Fruit fly (Drosophila melanogaster) whole organism, adult: Measurements from ENCODE around the gene CkIIalpha-i1.

Experiments used
- CG11617 ChIP-seq: fragments of 200-800 bp; sonication (Bioruptor generic); optimal IDR thresholded peaks from 2 replicates; lab custom pipeline; 2017; ENCODE audit warnings: mild to moderate bottlenecking, missing biosample characterization, missing genetic modification reagents, missing genetic modification characterization
- CG12768 ChIP-seq: fragments of 200-800 bp; sonication (Bioruptor generic); optimal IDR thresholded peaks from 2 replicates; lab custom pipeline; 2017; ENCODE audit warnings: missing biosample characterization, missing genetic modification characterization, mild to moderate bottlenecking, moderate library complexity, missing genetic modification reagents
- CG14711 ChIP-seq: fragments of 200-800 bp; sonication (Bioruptor generic); optimal IDR thresholded peaks from 2 replicates; lab custom pipeline; 2018; ENCODE audit warnings: missing biosample characterization, mild to moderate bottlenecking, missing genetic modification characterization, moderate library complexity
- CG1620 ChIP-seq: fragments of 200-800 bp; sonication (Bioruptor generic); optimal IDR thresholded peaks from 2 replicates; lab custom pipeline; 2016; ENCODE audit warnings: missing biosample characterization, missing genetic modification characterization
- CG33017 ChIP-seq: fragments of 200-800 bp; sonication (Bioruptor generic); optimal IDR thresholded peaks from 2 replicates; lab custom pipeline; 2018; ENCODE audit warnings: missing biosample characterization, mild to moderate bottlenecking, missing genetic modification characterization, moderate library complexity
- CG5204 ChIP-seq: fragments of 200-800 bp; sonication (Bioruptor generic); optimal IDR thresholded peaks from 2 replicates; lab custom pipeline; 2016; ENCODE audit warnings: missing biosample characterization, missing genetic modification characterization
- CG7045 ChIP-seq: fragments of 200-800 bp; sonication (Bioruptor generic); optimal IDR thresholded peaks from 2 replicates; lab custom pipeline; 2017; ENCODE audit warnings: missing biosample characterization, mild to moderate bottlenecking, missing genetic modification characterization
- CG7101 ChIP-seq: fragments of 200-800 bp; sonication (Bioruptor generic); optimal IDR thresholded peaks from 2 replicates; lab custom pipeline; 2018; ENCODE audit warnings: missing biosample characterization, mild to moderate bottlenecking, missing genetic modification characterization, moderate library complexity
- Clk ChIP-seq: fragments of 200-800 bp; sonication (Bioruptor generic); optimal IDR thresholded peaks from 2 replicates; lab custom pipeline; 2017; ENCODE audit warnings: missing biosample characterization, missing genetic modification characterization
- Crg-1 ChIP-seq: fragments of 200-800 bp; sonication (Bioruptor generic); optimal IDR thresholded peaks from 2 replicates; lab custom pipeline; 2016; ENCODE audit warnings: missing biosample characterization, missing genetic modification characterization
- Hr96 ChIP-seq: fragments of 200-800 bp; sonication (Bioruptor generic); optimal IDR thresholded peaks from 2 replicates; lab custom pipeline; 2016; ENCODE audit warnings: missing biosample characterization, missing genetic modification characterization
- Mnt ChIP-seq: fragments of 200-800 bp; sonication (Bioruptor generic); optimal IDR thresholded peaks from 2 replicates; lab custom pipeline; 2016; ENCODE audit warnings: missing biosample characterization, mild to moderate bottlenecking, missing genetic modification characterization
- bab1 ChIP-seq: fragments of 200-800 bp; sonication (Bioruptor generic); optimal IDR thresholded peaks from 3 replicates; lab custom pipeline; 2019; ENCODE audit warnings: missing biosample characterization, mild to moderate bottlenecking, missing genetic modification characterization, moderate library complexity
- cic ChIP-seq: fragments of 200-800 bp; sonication (Bioruptor generic); optimal IDR thresholded peaks from 2 replicates; lab custom pipeline; 2017; ENCODE audit warnings: missing biosample characterization, mild to moderate bottlenecking, missing genetic modification characterization, moderate library complexity
- cnc ChIP-seq, 2 experiments: fragments of >200 bp; optimal IDR thresholded peaks; 2 replicates each; lab custom pipeline; 2017
- kay ChIP-seq: fragments of 200-800 bp; sonication (Bioruptor generic); peaks from one replicate; lab custom pipeline; 2016; ENCODE audit warnings: missing biosample characterization, missing genetic modification characterization, borderline replicate concordance
- ovo ChIP-seq: fragments of 200-800 bp; sonication (Bioruptor generic); optimal IDR thresholded peaks from 2 replicates; lab custom pipeline; 2016; ENCODE audit warnings: missing biosample characterization, missing genetic modification characterization
- pad ChIP-seq: fragments of 200-800 bp; sonication (Bioruptor generic); optimal IDR thresholded peaks from 3 replicates; lab custom pipeline; 2017; ENCODE audit warnings: missing biosample characterization, missing genetic modification characterization, mild to moderate bottlenecking, moderate library complexity, missing genetic modification reagents
- tj ChIP-seq: fragments of 200-800 bp; sonication (Bioruptor generic); optimal IDR thresholded peaks from 3 replicates; lab custom pipeline; 2017; ENCODE audit warnings: missing biosample characterization, mild to moderate bottlenecking, missing genetic modification characterization, moderate library complexity
- toe ChIP-seq: fragments of 200-800 bp; sonication (Bioruptor generic); optimal IDR thresholded peaks from 2 replicates; lab custom pipeline; 2016; ENCODE audit warnings: missing biosample characterization, missing genetic modification characterization

The CkIIalpha-i1 gene

dm6 chr3L:15816714-15817113 lies at the start of gene CkIIalpha-i1:
TSS of gene CkIIalpha-i1 (plus strand) at chr3L:15816979.
- no peak for TF ChIP-seq CG7045 (GFP tag; lab: Kevin White, UChicago)
- TF ChIP-seq kay (GFP tag; lab: Kevin White, UChicago): peak; percentile 84

dm6 chr3L:15768947-15769389 lies 47.8 kb upstream of the CkIIalpha-i1 start:
- TF ChIP-seq toe (GFP tag; lab: Kevin White, UChicago) (no peak), CG11617 (GFP tag; lab: Kevin White, UChicago) (no peak), Mnt (GFP tag; lab: Kevin White, UChicago) (no peak), bab1 (GFP tag; lab: Kevin White, UChicago) (no peak), ovo (no peak), cic (GFP tag; lab: Kevin White, UChicago) (no peak), Crg-1 (no peak), tj (GFP tag; lab: Kevin White, UChicago) (no peak), Clk (no peak)

- TF ChIP-seq tj (GFP tag; lab: Kevin White, UChicago) (no peak), bab1 (GFP tag; lab: Kevin White, UChicago) (no peak), Clk (no peak), CG11617 (GFP tag; lab: Kevin White, UChicago) (no peak), CG14711 (no peak), Mnt (GFP tag; lab: Kevin White, UChicago) (no peak), CG33017 (no peak), CG1620 (GFP tag; lab: Kevin White, UChicago) (no peak), CG5204 (GFP tag; lab: Kevin White, UChicago) (no peak), cnc (optimal IDR thresholded peaks at IDR 0.05; lab: Kevin White, UChicago) (no peak), kay (GFP tag; lab: Kevin White, UChicago) (no peak), pad (no peak)
Measured at dm6 chr3L:15771565-15771964, 45.2 kb upstream of the CkIIalpha-i1 start.

- TF ChIP-seq CG11617 (GFP tag; lab: Kevin White, UChicago) (no peak), CG33017 (no peak), cnc (optimal IDR thresholded peaks at IDR 0.05; lab: Kevin White, UChicago) (no peak), CG5204 (GFP tag; lab: Kevin White, UChicago) (no peak), bab1 (GFP tag; lab: Kevin White, UChicago) (no peak), Clk (no peak), Crg-1 (no peak), toe (GFP tag; lab: Kevin White, UChicago) (no peak), CG12768 (no peak), cic (GFP tag; lab: Kevin White, UChicago) (no peak), Mnt (GFP tag; lab: Kevin White, UChicago) (no peak), CG14711 (no peak), ovo (no peak), pad (no peak), CG7045 (GFP tag; lab: Kevin White, UChicago) (no peak), tj (GFP tag; lab: Kevin White, UChicago) (no peak), CG7101 (tag; lab: Kevin White, UChicago) (no peak)
Measured at dm6 chr3L:15772239-15772638, 44.5 kb upstream of the CkIIalpha-i1 start.

- TF ChIP-seq cic (GFP tag; lab: Kevin White, UChicago) (no peak), CG7045 (GFP tag; lab: Kevin White, UChicago) (no peak), CG33017 (no peak), bab1 (GFP tag; lab: Kevin White, UChicago) (no peak)
Measured at dm6 chr3L:15775498-15775897, 41.3 kb upstream of the CkIIalpha-i1 start.

- TF ChIP-seq Hr96 (GFP tag; lab: Kevin White, UChicago) (no peak), CG11617 (GFP tag; lab: Kevin White, UChicago) (no peak), Mnt (GFP tag; lab: Kevin White, UChicago) (no peak), cnc (optimal IDR thresholded peaks at IDR 0.05; lab: Kevin White, UChicago) (no peak), pad (no peak), CG14711 (no peak), Crg-1 (no peak), CG7045 (GFP tag; lab: Kevin White, UChicago) (no peak), CG7101 (tag; lab: Kevin White, UChicago) (no peak), CG12768 (no peak), Clk (no peak), CG33017 (no peak), CG1620 (GFP tag; lab: Kevin White, UChicago) (no peak), kay (GFP tag; lab: Kevin White, UChicago) (no peak), cic (GFP tag; lab: Kevin White, UChicago) (no peak), bab1 (GFP tag; lab: Kevin White, UChicago) (no peak), toe (GFP tag; lab: Kevin White, UChicago) (no peak), CG5204 (GFP tag; lab: Kevin White, UChicago) (no peak), tj (GFP tag; lab: Kevin White, UChicago) (no peak)
Measured at dm6 chr3L:15777383-15777782, 39.4 kb upstream of the CkIIalpha-i1 start.

- TF ChIP-seq pad (no peak), toe (GFP tag; lab: Kevin White, UChicago) (no peak), CG33017 (no peak), kay (GFP tag; lab: Kevin White, UChicago) (no peak), ovo (no peak), Crg-1 (no peak), tj (GFP tag; lab: Kevin White, UChicago) (no peak), cnc (optimal IDR thresholded peaks at IDR 0.05; lab: Kevin White, UChicago) (no peak), CG7045 (GFP tag; lab: Kevin White, UChicago) (no peak), Clk (no peak), Hr96 (GFP tag; lab: Kevin White, UChicago) (no peak), Mnt (GFP tag; lab: Kevin White, UChicago) (no peak), CG11617 (GFP tag; lab: Kevin White, UChicago) (no peak), bab1 (GFP tag; lab: Kevin White, UChicago) (no peak)
Measured at dm6 chr3L:15777839-15778238, 38.9 kb upstream of the CkIIalpha-i1 start.
